Worm (Caenorhabditis elegans): ENCODE measurements around the gene T23B5.3.

- TF ChIP-seq jun-1 (tag; optimal IDR thresholded peaks at IDR 0.05) (no peak), irx-1 (tag; optimal IDR thresholded peaks at IDR 0.05) (no peak), lsy-2 (tag; optimal IDR thresholded peaks at IDR 0.05) (no peak), elt-3 (tag; optimal IDR thresholded peaks at IDR 0.05) (no peak), ztf-4 (tag; optimal IDR thresholded peaks at IDR 0.05) (no peak), fos-1 (tag; optimal IDR thresholded peaks at IDR 0.05) (no peak), egl-27 (tag; optimal IDR thresholded peaks at IDR 0.05) (no peak), nhr-20 (tag; optimal IDR thresholded peaks at IDR 0.05) (no peak)
Measured at ce11 chrIV:12746284-12746683, 57.8 kb downstream of the T23B5.3 start, which contains the start of gene inx-6.

Measured in whole organism, L1 larva.